Worm (Caenorhabditis elegans) whole organism, early embryonic: ENCODE results near the gene B0432.14.

ENCODE experiments used
- B0310.2 ChIP-seq: sonication (generic microtip); optimal IDR thresholded peaks from 2 replicates; lab custom pipeline; 2016; ENCODE audit warnings: mild to moderate bottlenecking, missing genetic modification characterization, missing compliant biosample characterization
- F13C5.2 ChIP-seq: sonication (generic microtip); optimal IDR thresholded peaks from 2 replicates; lab custom pipeline; 2017; ENCODE audit warnings: mild to moderate bottlenecking, missing genetic modification characterization, inconsistent platforms, missing compliant biosample characterization
- aly-1 ChIP-seq: sonication (generic microtip); optimal IDR thresholded peaks from 2 replicates; lab custom pipeline; 2016; ENCODE audit warnings: missing genetic modification characterization, missing compliant biosample characterization
- ama-1 ChIP-seq: fragments of 150-350 bp; optimal IDR thresholded peaks from 2 replicates; lab custom pipeline; 2014
- ceh-13 ChIP-seq: fragments of 200-800 bp; sonication (Bioruptor generic); optimal IDR thresholded peaks from 2 replicates; lab custom pipeline; 2018; ENCODE audit warnings: mild to moderate bottlenecking, missing genetic modification characterization, missing compliant biosample characterization
- ceh-36 ChIP-seq: sonication (generic microtip); optimal IDR thresholded peaks from 2 replicates; lab custom pipeline; 2016; ENCODE audit warnings: missing genetic modification characterization, inconsistent platforms, missing compliant biosample characterization
- ets-7 ChIP-seq: sonication (generic microtip); optimal IDR thresholded peaks from 2 replicates; lab custom pipeline; 2016; ENCODE audit warnings: missing genotype, missing genetic modification characterization, missing compliant biosample characterization
- flt-1 ChIP-seq: fragments of 200-800 bp; sonication (Bioruptor generic); IDR thresholded peaks from 2 replicates; pipeline ENCODE4 v1.3.6; 2022; ENCODE audit warnings: missing genetic modification characterization, missing compliant biosample characterization
- hmbx-1 ChIP-seq: sonication (generic microtip); optimal IDR thresholded peaks from 2 replicates; lab custom pipeline; 2016; ENCODE audit warnings: mild to moderate bottlenecking, missing genetic modification characterization, missing compliant biosample characterization
- hmg-4 ChIP-seq: fragments of 200-800 bp; sonication (Bioruptor generic); optimal IDR thresholded peaks from 2 replicates; lab custom pipeline; 2018; ENCODE audit warnings: mild to moderate bottlenecking, missing genetic modification characterization, missing compliant biosample characterization
- hnd-1 ChIP-seq: sonication (generic microtip); optimal IDR thresholded peaks from 2 replicates; lab custom pipeline; 2016; ENCODE audit warnings: missing genetic modification characterization, missing compliant biosample characterization
- pes-1 ChIP-seq: fragments of 200-800 bp; sonication (Bioruptor generic); IDR thresholded peaks from 2 replicates; pipeline ENCODE4 v1.3.6; 2022; ENCODE audit warnings: missing genetic modification reagents, missing genetic modification characterization, missing compliant biosample characterization
- scrt-1 ChIP-seq: fragments of 200-800 bp; sonication (Bioruptor generic); IDR thresholded peaks from 2 replicates; pipeline ENCODE4 v1.3.6; 2022; ENCODE audit warnings: missing genetic modification characterization, missing compliant biosample characterization
- sea-1 ChIP-seq: fragments of 200-800 bp; sonication (Bioruptor generic); conservative IDR thresholded peaks from 2 replicates; pipeline ENCODE4 v1.3.6; 2022; ENCODE audit warnings: missing genetic modification characterization, missing compliant biosample characterization
- tbx-11 ChIP-seq: fragments of 200-800 bp; sonication (Bioruptor generic); IDR thresholded peaks from 2 replicates; pipeline ENCODE4 v1.3.6; 2022; ENCODE audit warnings: missing genetic modification characterization, missing compliant biosample characterization
- tbx-37 ChIP-seq: fragments of 200-800 bp; sonication (Bioruptor generic); conservative IDR thresholded peaks from 2 replicates; pipeline ENCODE4 v1.3.6; 2022; ENCODE audit warnings: missing genetic modification reagents, missing genetic modification characterization, missing compliant biosample characterization
- tra-4 ChIP-seq: sonication (generic microtip); optimal IDR thresholded peaks from 2 replicates; lab custom pipeline; 2017; ENCODE audit warnings: missing genetic modification characterization, missing compliant biosample characterization

The B0432.14 gene

ce11 chrII:296911-297440 is 32.8 kb downstream of the B0432.14 start, which contains the start of the genes clec-117 and B0432.1:
Gene clec-117 (minus strand): TSS chrII:297011.
Gene B0432.1 (plus strand): TSS chrII:297390.
- TF ChIP-seq scrt-1 (GFP tag; lab: Robert Waterston, UW): no peak
- TF ChIP-seq hnd-1: no peak
- TF ChIP-seq sea-1 (GFP tag; lab: Robert Waterston, UW): no peak
- TF ChIP-seq flt-1: no peak
- TF ChIP-seq ceh-13: no peak
- no peak for TF ChIP-seq ceh-36 (tag; lab: Kevin White, UChicago)
- TF ChIP-seq aly-1: no peak
- no peak for TF ChIP-seq ama-1
- no peak for TF ChIP-seq ets-7 (tag; lab: Kevin White, UChicago)
- TF ChIP-seq B0310.2 (tag; lab: Kevin White, UChicago): no peak
- no peak for TF ChIP-seq hmbx-1 (tag; lab: Kevin White, UChicago)
- no peak for TF ChIP-seq tbx-37 (GFP tag; lab: Robert Waterston, UW)
- no peak for TF ChIP-seq tbx-11

- TF ChIP-seq sea-1 (GFP tag; lab: Robert Waterston, UW): no peak
- TF ChIP-seq hmg-4: no peak
- TF ChIP-seq tbx-37 (GFP tag; lab: Robert Waterston, UW): no peak
- TF ChIP-seq ets-7 (tag; lab: Kevin White, UChicago): no peak
- no peak for TF ChIP-seq flt-1
- TF ChIP-seq ama-1: no peak
- TF ChIP-seq aly-1: no peak
Measured at ce11 chrII:299684-300083, 35.5 kb downstream of the B0432.14 start, which contains the start of gene K01A2.6. Gene K01A2.6 (plus strand): TSS chrII:299984.

ce11 chrII:300977-301772 is 37.0 kb downstream of the B0432.14 start, which contains the start of gene K01A2.5:
Gene K01A2.5 (plus strand): TSS chrII:301273.
- TF ChIP-seq scrt-1 (GFP tag; lab: Robert Waterston, UW) (no peak), F13C5.2 (tag; lab: Kevin White, UChicago) (no peak), hmg-4 (no peak), aly-1 (no peak), sea-1 (GFP tag; lab: Robert Waterston, UW) (no peak), tbx-37 (GFP tag; lab: Robert Waterston, UW) (no peak), ceh-36 (tag; lab: Kevin White, UChicago) (no peak), B0310.2 (tag; lab: Kevin White, UChicago) (no peak), hnd-1 (no peak), flt-1 (no peak), pes-1 (GFP tag; lab: Robert Waterston, UW) (no peak), ceh-13 (no peak), tra-4 (tag; lab: Kevin White, UChicago) (no peak), tbx-11 (no peak), ets-7 (tag; lab: Kevin White, UChicago) (no peak), ama-1 (no peak), hmbx-1 (tag; lab: Kevin White, UChicago) (no peak)

- TF ChIP-seq ceh-13: no peak
- TF ChIP-seq B0310.2 (tag; lab: Kevin White, UChicago): no peak
- no peak for TF ChIP-seq ceh-36 (tag; lab: Kevin White, UChicago)
- no peak for TF ChIP-seq tbx-37 (GFP tag; lab: Robert Waterston, UW)
- TF ChIP-seq scrt-1 (GFP tag; lab: Robert Waterston, UW): no peak
- no peak for TF ChIP-seq tbx-11
- TF ChIP-seq pes-1 (GFP tag; lab: Robert Waterston, UW): no peak
- no peak for TF ChIP-seq F13C5.2 (tag; lab: Kevin White, UChicago)
- TF ChIP-seq aly-1: no peak
- TF ChIP-seq ama-1: no peak
- TF ChIP-seq tra-4 (tag; lab: Kevin White, UChicago): no peak
- TF ChIP-seq ets-7 (tag; lab: Kevin White, UChicago): no peak
- TF ChIP-seq hmbx-1 (tag; lab: Kevin White, UChicago): no peak
- TF ChIP-seq hmg-4: no peak
- TF ChIP-seq flt-1: no peak
Measured at ce11 chrII:303927-304711, 40.0 kb downstream of the B0432.14 start.

- TF ChIP-seq tbx-37 (GFP tag; lab: Robert Waterston, UW): no peak
- no peak for TF ChIP-seq aly-1
- no peak for TF ChIP-seq ama-1
- TF ChIP-seq B0310.2 (tag; lab: Kevin White, UChicago): no peak
- no peak for TF ChIP-seq pes-1 (GFP tag; lab: Robert Waterston, UW)
- TF ChIP-seq sea-1 (GFP tag; lab: Robert Waterston, UW): no peak
- no peak for TF ChIP-seq tra-4 (tag; lab: Kevin White, UChicago)
- no peak for TF ChIP-seq hnd-1
- TF ChIP-seq scrt-1 (GFP tag; lab: Robert Waterston, UW): no peak
- no peak for TF ChIP-seq ceh-36 (tag; lab: Kevin White, UChicago)
- TF ChIP-seq hmg-4: no peak
- TF ChIP-seq flt-1: no peak
- no peak for TF ChIP-seq hmbx-1 (tag; lab: Kevin White, UChicago)
- TF ChIP-seq F13C5.2 (tag; lab: Kevin White, UChicago): no peak
- no peak for TF ChIP-seq tbx-11
- TF ChIP-seq ets-7 (tag; lab: Kevin White, UChicago): no peak
Measured at ce11 chrII:305645-306044, 41.5 kb downstream of the B0432.14 start, which contains the start of gene col-69. Gene col-69 (minus strand): TSS chrII:305745.

- no peak for TF ChIP-seq pes-1 (GFP tag; lab: Robert Waterston, UW)
- TF ChIP-seq tbx-11: no peak
- no peak for TF ChIP-seq sea-1 (GFP tag; lab: Robert Waterston, UW)
- TF ChIP-seq hmbx-1 (tag; lab: Kevin White, UChicago): no peak
- TF ChIP-seq ceh-13: no peak
- TF ChIP-seq hmg-4: no peak
- TF ChIP-seq hnd-1: no peak
- TF ChIP-seq B0310.2 (tag; lab: Kevin White, UChicago): no peak
- no peak for TF ChIP-seq F13C5.2 (tag; lab: Kevin White, UChicago)
- TF ChIP-seq ceh-36 (tag; lab: Kevin White, UChicago): no peak
- TF ChIP-seq ama-1: no peak
Measured at ce11 chrII:307154-307553, 43.0 kb downstream of the B0432.14 start, which contains the start of gene K01A2.4. Gene K01A2.4 (plus strand): TSS chrII:307454.
